Worm (Caenorhabditis elegans): ENCODE results near the gene vab-2.

The vab-2 gene

DNA sequence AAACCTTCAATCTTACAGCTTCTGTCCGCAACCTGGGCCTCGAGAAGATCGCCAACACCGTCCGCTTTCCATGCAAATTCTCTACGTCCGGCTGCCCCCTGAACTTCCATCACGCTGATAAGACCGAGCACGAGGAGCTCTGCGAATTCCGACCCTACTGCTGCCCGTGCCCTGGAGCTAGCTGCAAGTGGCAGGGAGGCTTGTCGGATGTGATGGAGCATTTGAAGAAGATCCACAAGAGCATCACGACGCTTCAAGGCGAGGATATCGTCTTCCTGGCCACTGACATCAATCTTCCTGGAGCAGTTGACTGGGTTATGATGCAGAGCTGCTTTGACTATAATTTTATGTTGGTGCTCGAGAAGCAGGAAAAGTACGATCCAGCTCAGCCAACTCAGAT is 20.8 kb downstream of the vab-2 start (continued):
- no peak for TF ChIP-seq mcd-1 (GFP tag; IDR thresholded peaks at IDR 0.05)
- peak; percentile 15 for TF ChIP-seq ets-4 (GFP tag; optimal IDR thresholded peaks at IDR 0.05)
- TF ChIP-seq T26A5.8 (tag; optimal IDR thresholded peaks at IDR 0.05): no peak
- TF ChIP-seq dpff-1 (tag; optimal IDR thresholded peaks at IDR 0.05): no peak
- TF ChIP-seq nfyb-1 (GFP tag; IDR thresholded peaks at IDR 0.05): 0 out of 2 replicates have a peak, but pooled peaks have one; percentile 36
- 0 out of 2 replicates have a peak, but pooled peaks have one; percentile 44 for TF ChIP-seq lin-26 (GFP tag; IDR thresholded peaks at IDR 0.05)
- peak; percentile 42 for TF ChIP-seq repo-1 (tag; optimal IDR thresholded peaks at IDR 0.05)
- TF ChIP-seq lsy-27 (tag; optimal IDR thresholded peaks at IDR 0.05; ENCODE audit: borderline replicate concordance, insufficient read depth): no peak
- no peak for TF ChIP-seq nfya-2 (GFP tag; IDR thresholded peaks at IDR 0.05)
- TF ChIP-seq gei-17 (GFP tag; optimal IDR thresholded peaks at IDR 0.05): no peak
- TF ChIP-seq egrh-3 (GFP tag; IDR thresholded peaks at IDR 0.05): peak; percentile 53; the same call in 1 of the 2 replicates
- TF ChIP-seq Y79H2A.3 (GFP tag; conservative IDR thresholded peaks at IDR 0.05): no peak
- TF ChIP-seq hrde-1 (tag; optimal IDR thresholded peaks at IDR 0.05; ENCODE audit: borderline replicate concordance): no peak

ce11 chrIV:3743748-3744147 is 22.9 kb downstream of the vab-2 start, which contains the start of gene siah-1:
Gene siah-1 (plus strand): TSS chrIV:3744048.
- peak; percentile 2 for TF ChIP-seq nhr-80 (tag; optimal IDR thresholded peaks at IDR 0.05)
- no peak for TF ChIP-seq cebp-1 (GFP tag; IDR thresholded peaks at IDR 0.05)
- TF ChIP-seq cebp-1 (tag; optimal IDR thresholded peaks at IDR 0.05): peak; percentile 18
- TF ChIP-seq F57C9.4 (tag; optimal IDR thresholded peaks at IDR 0.05): no peak
- TF ChIP-seq dox-1 (GFP tag; IDR thresholded peaks at IDR 0.05): 0 out of 2 replicates have a peak, but pooled peaks have one; percentile 11
- TF ChIP-seq tbp1 (GFP tag; optimal IDR thresholded peaks at IDR 0.05): peak; percentile 2
- TF ChIP-seq zfh-2 (GFP tag; conservative IDR thresholded peaks at IDR 0.05): 0 out of 2 replicates have a peak, but pooled peaks have one; percentile 34
- TF ChIP-seq attf-5 (GFP tag; optimal IDR thresholded peaks at IDR 0.05): peak; percentile 15
- 0 out of 2 replicates have a peak, but pooled peaks have one; percentile 12 for TF ChIP-seq let-526 (GFP tag; IDR thresholded peaks at IDR 0.05)
- TF ChIP-seq lag-1 (GFP tag; IDR thresholded peaks at IDR 0.05): no peak
- TF ChIP-seq Y95B8A.8 (GFP tag; IDR thresholded peaks at IDR 0.05): 0 out of 2 replicates have a peak, but pooled peaks have one; percentile 16
- TF ChIP-seq hmg-1.2 (GFP tag; IDR thresholded peaks at IDR 0.05): 0 out of 2 replicates have a peak, but pooled peaks have one; percentile 11
- no peak for TF ChIP-seq hsf-1 (GFP tag; IDR thresholded peaks at IDR 0.05)
- TF ChIP-seq C17E4.6 (GFP tag; IDR thresholded peaks at IDR 0.05): 0 out of 2 replicates have a peak, but pooled peaks have one; percentile 13
- 0 out of 2 replicates have a peak, but pooled peaks have one; percentile 12 for TF ChIP-seq mcd-1 (GFP tag; IDR thresholded peaks at IDR 0.05)

ce11 chrIV:3742426-3742839 is 24.2 kb downstream of the vab-2 start:
- TF ChIP-seq B0336.3 (GFP tag; IDR thresholded peaks at IDR 0.05) (peak; percentile 69; the same call in 1 of the 2 replicates), ztf-22 (GFP tag; optimal IDR thresholded peaks at IDR 0.05) (peak; percentile 3), mcd-1 (GFP tag; IDR thresholded peaks at IDR 0.05) (peak; percentile 67), bed-2 (GFP tag; IDR thresholded peaks at IDR 0.05) (no peak), athp-1 (tag; optimal IDR thresholded peaks at IDR 0.05) (peak; percentile 18), K12H6.12 (tag; optimal IDR thresholded peaks at IDR 0.05) (peak; percentile 72), egrh-3 (GFP tag; IDR thresholded peaks at IDR 0.05) (peak; percentile 28; the same call in 1 of the 2 replicates), F23B12.7 (tag; optimal IDR thresholded peaks at IDR 0.05; ENCODE audit: insufficient read depth) (peak; percentile 17), cebp-1 (GFP tag; IDR thresholded peaks at IDR 0.05) (no peak), cebp-1 (tag; optimal IDR thresholded peaks at IDR 0.05) (peak; percentile 79), him-1 (tag; optimal IDR thresholded peaks at IDR 0.05) (no peak), rcor-1 (GFP tag; IDR thresholded peaks at IDR 0.05) (peak; percentile 48), gei-17 (GFP tag; optimal IDR thresholded peaks at IDR 0.05) (peak; percentile 39), F22D6.2 (tag; optimal IDR thresholded peaks at IDR 0.05) (no peak), nfyb-1 (GFP tag; IDR thresholded peaks at IDR 0.05) (peak; percentile 25; the same call in 1 of the 2 replicates), lin-40 (tag; optimal IDR thresholded peaks at IDR 0.05) (peak; percentile 60), unc-130 (GFP tag; optimal IDR thresholded peaks at IDR 0.05) (no peak), madf-10 (tag; optimal IDR thresholded peaks at IDR 0.05) (peak; percentile 36), lin-35 (GFP tag; optimal IDR thresholded peaks at IDR 0.05) (peak in 1 of 3 experiments; percentile 49), snpc-4 (GFP tag; optimal IDR thresholded peaks at IDR 0.05) (no peak), snpc-4 (tag; optimal IDR thresholded peaks at IDR 0.05) (peak in 2 of 4 experiments; percentile 31 to 75), atf-7 (tag; optimal IDR thresholded peaks at IDR 0.05) (peak; percentile 32), attf-5 (GFP tag; optimal IDR thresholded peaks at IDR 0.05) (peak; percentile 75), hmg-20 (GFP tag; IDR thresholded peaks at IDR 0.05) (0 out of 2 replicates have a peak, but pooled peaks have one; percentile 24)
